Fruit fly (Drosophila melanogaster): ENCODE measurements around the gene CG10013.

- TF ChIP-seq CTCF (optimal IDR thresholded peaks at IDR 0.05) (no peak), CG8478 (optimal IDR thresholded peaks at IDR 0.05) (no peak)
These were observed 34.6 kb upstream of the CG10013 start for dm6 chr3R:12288580-12289299.
